Worm (Caenorhabditis elegans) whole organism, mixed stage, embryonic: ENCODE measurements around the gene comt-4.

Source experiments
- M03D4.4 ChIP-seq: sonication (generic microtip); optimal IDR thresholded peaks from 2 replicates; lab custom pipeline; 2017; ENCODE audit warnings: mild to moderate bottlenecking, missing genetic modification characterization, missing compliant biosample characterization
- bed-3 ChIP-seq: fragments of 200-800 bp; sonication (Bioruptor generic); optimal IDR thresholded peaks from 3 replicates; lab custom pipeline; 2018; ENCODE audit warnings: mild to moderate bottlenecking, missing genetic modification characterization, moderate library complexity, missing compliant biosample characterization
- blmp-1 ChIP-seq: fragments of 150-350 bp; optimal IDR thresholded peaks from 2 replicates; lab custom pipeline; 2014; ENCODE audit warnings: missing biosample characterization, missing genetic modification characterization
- ceh-39 ChIP-seq: fragments of 150-350 bp; optimal IDR thresholded peaks from 2 replicates; lab custom pipeline; 2014; ENCODE audit warnings: missing biosample characterization, missing genetic modification characterization
- ceh-43 ChIP-seq: fragments of 200-800 bp; sonication (Bioruptor generic); optimal IDR thresholded peaks from 2 replicates; lab custom pipeline; 2018; ENCODE audit warnings: mild to moderate bottlenecking, missing genetic modification characterization, moderate library complexity, missing compliant biosample characterization
- ces-1 ChIP-seq: fragments of 150-350 bp; optimal IDR thresholded peaks from 2 replicates; lab custom pipeline; 2014; ENCODE audit warnings: missing biosample characterization, missing genetic modification reagents, missing genetic modification characterization
- drap-1 ChIP-seq: fragments of 200-800 bp; sonication (Bioruptor generic); optimal IDR thresholded peaks from 3 replicates; lab custom pipeline; 2018; ENCODE audit warnings: mild to moderate bottlenecking, missing genetic modification characterization, missing compliant biosample characterization
- elt-1 ChIP-seq: sonication (generic microtip); optimal IDR thresholded peaks from 2 replicates; lab custom pipeline; 2017; ENCODE audit warnings: missing genetic modification characterization, mild to moderate bottlenecking, missing compliant biosample characterization, antibody characterized with exemption, moderate library complexity, borderline replicate concordance; ENCODE audit not compliant: insufficient read depth
- elt-3 ChIP-seq: fragments of 150-350 bp; optimal IDR thresholded peaks from 2 replicates; lab custom pipeline; 2014; ENCODE audit warnings: missing biosample characterization, missing genetic modification characterization
- flh-1 ChIP-seq: fragments of 200-800 bp; sonication (Bioruptor generic); optimal IDR thresholded peaks from 2 replicates; lab custom pipeline; 2018; ENCODE audit warnings: mild to moderate bottlenecking, missing genetic modification characterization, moderate library complexity, missing compliant biosample characterization
- ham-2 ChIP-seq: fragments of 200-800 bp; sonication (Bioruptor generic); optimal IDR thresholded peaks from 2 replicates; lab custom pipeline; 2018; ENCODE audit warnings: mild to moderate bottlenecking, missing genetic modification characterization, missing compliant biosample characterization
- lin-13 ChIP-seq: fragments of 150-350 bp; optimal IDR thresholded peaks from 2 replicates; lab custom pipeline; 2014; ENCODE audit warnings: missing biosample characterization, missing genetic modification characterization
- lin-32 ChIP-seq: fragments of 200-800 bp; sonication (Bioruptor generic); optimal IDR thresholded peaks from 2 replicates; lab custom pipeline; 2018; ENCODE audit warnings: mild to moderate bottlenecking, missing genetic modification characterization, missing compliant biosample characterization
- lsy-2 ChIP-seq: fragments of 150-350 bp; optimal IDR thresholded peaks from 2 replicates; lab custom pipeline; 2014; ENCODE audit warnings: missing biosample characterization, missing genetic modification characterization
- mab-5 ChIP-seq: fragments of 150-350 bp; optimal IDR thresholded peaks from 2 replicates; lab custom pipeline; 2014; ENCODE audit warnings: missing biosample characterization, missing genetic modification characterization
- mep-1 ChIP-seq: fragments of 150-350 bp; optimal IDR thresholded peaks from 2 replicates; lab custom pipeline; 2017; ENCODE audit warnings: missing biosample characterization, missing genetic modification reagents, missing genetic modification characterization, inconsistent platforms
- mls-2 ChIP-seq: sonication (generic microtip); optimal IDR thresholded peaks from 2 replicates; lab custom pipeline; 2016; ENCODE audit warnings: mild to moderate bottlenecking, missing genetic modification characterization, moderate library complexity, missing compliant biosample characterization
- nhr-12 ChIP-seq: fragments of 150-350 bp; optimal IDR thresholded peaks from 2 replicates; lab custom pipeline; 2014; ENCODE audit warnings: missing biosample characterization, missing genetic modification characterization
- nhr-237 ChIP-seq: fragments of 150-350 bp; optimal IDR thresholded peaks from 2 replicates; lab custom pipeline; 2014; ENCODE audit warnings: missing biosample characterization, missing genetic modification characterization
- nhr-28 ChIP-seq: fragments of 150-350 bp; optimal IDR thresholded peaks from 2 replicates; lab custom pipeline; 2014; ENCODE audit warnings: missing biosample characterization, missing genetic modification characterization
- nhr-76 ChIP-seq: sonication (generic microtip); optimal IDR thresholded peaks from 2 replicates; lab custom pipeline; 2017; ENCODE audit warnings: missing biosample characterization, missing genetic modification characterization
- pha-4 ChIP-seq: fragments of 150-350 bp; optimal IDR thresholded peaks from 2 replicates; lab custom pipeline; 2018; ENCODE audit warnings: missing biosample characterization, missing genetic modification reagents, missing genetic modification characterization
- sem-2 ChIP-seq: fragments of 200-800 bp; sonication (Bioruptor generic); optimal IDR thresholded peaks from 2 replicates; lab custom pipeline; 2018; ENCODE audit warnings: mild to moderate bottlenecking, missing genetic modification characterization, missing compliant biosample characterization
- snpc-4 ChIP-seq: fragments of 150-350 bp; optimal IDR thresholded peaks from 2 replicates; lab custom pipeline; 2014; ENCODE audit warnings: missing biosample characterization, missing genetic modification characterization
- tbx-8 ChIP-seq: fragments of 200-800 bp; sonication (Bioruptor generic); optimal IDR thresholded peaks from 2 replicates; lab custom pipeline; 2018; ENCODE audit warnings: mild to moderate bottlenecking, missing genetic modification characterization, moderate library complexity, missing compliant biosample characterization
- ztf-11 ChIP-seq: fragments of 150-350 bp; optimal IDR thresholded peaks from 2 replicates; lab custom pipeline; 2014; ENCODE audit warnings: missing biosample characterization, missing genetic modification characterization

comt-4 gene

DNA sequence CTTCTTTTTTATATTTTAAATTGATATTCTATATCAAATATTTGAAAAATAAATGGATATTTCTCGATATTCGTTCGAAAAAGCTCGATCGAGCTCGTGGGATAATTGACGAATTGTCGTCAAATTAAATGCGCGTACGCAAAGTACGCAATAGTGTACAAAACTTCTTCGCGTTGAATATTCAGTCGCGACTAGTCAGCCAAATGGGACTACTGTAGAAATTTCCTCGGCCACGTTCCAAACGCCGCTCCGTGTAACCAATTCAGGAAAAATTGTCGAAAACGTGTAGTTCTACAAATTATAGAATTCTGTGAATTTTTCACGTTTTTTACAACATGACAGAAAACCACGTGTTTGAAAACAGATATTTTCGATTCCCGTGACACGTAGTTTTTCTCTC lies 41.6 kb downstream of the comt-4 start:
- peak; percentile 36 for TF ChIP-seq nhr-237 (tag; lab: Kevin White, UChicago)
- TF ChIP-seq lsy-2 (tag; lab: Kevin White, UChicago): peak; percentile 91
- TF ChIP-seq mep-1 (tag; lab: Kevin White, UChicago): peak; percentile 47
- no peak for TF ChIP-seq bed-3 (GFP tag; lab: Kevin White, UChicago)
- no peak for TF ChIP-seq pha-4 (tag; lab: Kevin White, UChicago)
- no peak for TF ChIP-seq mab-5 (tag; lab: Kevin White, UChicago)
- no peak for TF ChIP-seq tbx-8 (GFP tag; lab: Kevin White, UChicago)

DNA sequence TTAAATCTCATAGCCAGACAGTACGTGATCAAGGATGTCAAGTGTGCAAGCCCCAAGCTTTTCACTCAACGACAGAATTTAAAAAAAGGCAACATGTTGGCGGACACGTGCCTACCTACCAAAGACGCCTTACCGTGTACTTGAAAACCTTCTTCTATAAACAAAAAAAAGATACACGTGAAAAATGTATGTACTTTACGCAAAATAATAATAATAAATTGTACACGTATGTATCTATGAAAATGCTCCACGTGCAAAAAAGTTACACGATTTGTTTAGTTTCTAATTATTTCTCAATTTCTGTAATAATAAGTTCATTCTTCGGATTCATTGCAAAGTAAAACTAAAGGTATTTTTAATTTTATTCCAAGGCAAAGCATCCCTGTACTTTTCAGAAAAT lies 45.3 kb downstream of the comt-4 start, which contains the start of gene cysl-4:
Gene cysl-4 (plus strand): TSS at position 301 of the 400 bp plus-strand sequence.
- TF ChIP-seq nhr-28 (tag; lab: Kevin White, UChicago) (no peak), ztf-11 (no peak), drap-1 (GFP tag; lab: Kevin White, UChicago) (no peak), pha-4 (tag; lab: Kevin White, UChicago) (no peak), blmp-1 (tag; lab: Kevin White, UChicago) (no peak), lsy-2 (tag; lab: Kevin White, UChicago) (no peak), mab-5 (tag; lab: Kevin White, UChicago) (no peak), elt-1 (tag; lab: Kevin White, UChicago) (no peak), flh-1 (GFP tag; lab: Kevin White, UChicago) (no peak), nhr-12 (no peak), ceh-43 (GFP tag; lab: Kevin White, UChicago) (no peak), tbx-8 (GFP tag; lab: Kevin White, UChicago) (no peak)

DNA sequence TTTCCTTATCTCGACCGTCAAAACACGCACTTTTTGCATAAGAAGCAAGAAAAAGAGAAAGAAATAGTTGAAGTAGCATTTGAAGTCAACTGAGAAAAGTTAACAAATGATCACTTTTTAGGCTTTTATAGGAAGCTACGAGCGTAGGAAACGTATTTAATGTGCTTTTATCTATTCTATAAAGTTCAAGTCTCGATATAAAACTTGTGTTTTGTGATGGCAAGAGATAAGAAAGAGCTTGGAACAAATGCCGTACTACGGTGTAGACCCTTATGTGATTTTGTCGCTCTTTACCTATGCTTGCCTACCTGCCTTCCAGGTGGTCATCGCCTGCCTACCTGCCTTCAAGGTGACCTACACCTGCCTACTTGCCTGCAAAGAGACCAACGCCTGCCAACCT lies 45.8 kb downstream of the comt-4 start, which contains the start of gene clec-206:
Gene clec-206 (minus strand): TSS at position 101 of the 400 bp plus-strand sequence.
- TF ChIP-seq nhr-76 (tag; lab: Kevin White, UChicago) (no peak), lin-32 (GFP tag; lab: Kevin White, UChicago) (no peak), blmp-1 (tag; lab: Kevin White, UChicago) (no peak), ces-1 (GFP tag; lab: Kevin White, UChicago) (no peak), mep-1 (tag; lab: Kevin White, UChicago) (no peak)

DNA sequence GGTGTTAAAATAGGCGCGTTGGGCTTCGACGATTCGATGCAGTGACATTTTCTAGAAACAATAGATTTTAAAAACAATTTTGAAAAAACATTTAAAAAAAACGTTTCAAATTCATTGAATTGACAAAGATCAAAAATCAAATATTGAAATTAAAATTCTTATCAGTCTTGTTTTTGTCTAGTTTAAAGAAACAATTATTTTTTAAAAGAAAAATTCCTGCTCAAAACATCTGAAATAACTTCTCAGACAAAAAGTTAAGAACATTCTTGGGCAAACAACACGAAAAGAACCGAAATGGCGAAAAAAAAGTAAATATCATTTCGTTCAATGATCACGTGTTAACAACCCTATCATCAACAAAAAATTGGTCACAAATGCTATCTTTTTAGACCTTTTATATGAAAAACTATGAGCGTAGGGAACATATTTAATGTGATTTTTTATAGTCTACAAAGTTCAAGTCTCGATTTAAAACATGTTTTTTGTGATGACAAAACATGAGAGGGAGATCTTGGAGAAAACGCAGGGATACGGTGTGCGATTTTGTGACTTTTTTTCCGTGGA lies 50.4 kb downstream of the comt-4 start, which contains the start of gene alh-5:
Gene alh-5 (minus strand): TSS at position 51 of the 564 bp plus-strand sequence.
- TF ChIP-seq ceh-39 (tag; lab: Kevin White, UChicago) (no peak), tbx-8 (GFP tag; lab: Kevin White, UChicago) (no peak), snpc-4 (tag; lab: Kevin White, UChicago) (no peak), M03D4.4 (tag; lab: Kevin White, UChicago) (no peak), sem-2 (GFP tag; lab: Kevin White, UChicago) (no peak), mls-2 (tag; lab: Kevin White, UChicago) (no peak), lsy-2 (tag; lab: Kevin White, UChicago) (no peak), ham-2 (GFP tag; lab: Kevin White, UChicago) (no peak), elt-1 (tag; lab: Kevin White, UChicago) (no peak), ztf-11 (no peak), lin-13 (tag; lab: Kevin White, UChicago) (no peak), nhr-12 (no peak), nhr-237 (tag; lab: Kevin White, UChicago) (no peak), ceh-43 (GFP tag; lab: Kevin White, UChicago) (no peak), elt-3 (tag; lab: Kevin White, UChicago) (no peak)
